Worm (Caenorhabditis elegans) whole organism, L3 larva: ENCODE measurements around the gene H01M10.1.

Experiments used
- R02D3.7 ChIP-seq: fragments of 150-350 bp; optimal IDR thresholded peaks from 2 replicates; lab custom pipeline; 2014; ENCODE audit warnings: missing biosample characterization, missing genetic modification characterization
- ZK546.5 ChIP-seq: sonication (generic microtip); optimal IDR thresholded peaks from 2 replicates; lab custom pipeline; 2017; ENCODE audit warnings: missing biosample characterization, missing genetic modification characterization
- ama-1 ChIP-seq: fragments of 150-350 bp; optimal IDR thresholded peaks from 2 replicates; lab custom pipeline; 2018
- ceh-16 ChIP-seq: sonication (generic microtip); optimal IDR thresholded peaks from 2 replicates; lab custom pipeline; 2017; ENCODE audit warnings: missing biosample characterization, missing genetic modification characterization
- ceh-82 ChIP-seq: fragments of 150-350 bp; optimal IDR thresholded peaks from 2 replicates; lab custom pipeline; 2014; ENCODE audit warnings: missing biosample characterization, missing genetic modification characterization
- daf-12 ChIP-seq: fragments of 150-350 bp; optimal IDR thresholded peaks from 2 replicates; lab custom pipeline; 2014; ENCODE audit warnings: missing biosample characterization, missing genetic modification reagents, missing genetic modification characterization
- egl-27 ChIP-seq: sonication (generic microtip); optimal IDR thresholded peaks from 4 replicates; lab custom pipeline; 2017; ENCODE audit warnings: missing biosample characterization, missing genetic modification reagents, missing genetic modification characterization
- egl-5 ChIP-seq: fragments of 150-350 bp; optimal IDR thresholded peaks from 2 replicates; lab custom pipeline; 2017; ENCODE audit warnings: missing biosample characterization, missing genetic modification reagents, missing genetic modification characterization, inconsistent platforms
- elt-1 ChIP-seq: fragments of 150-350 bp; optimal IDR thresholded peaks from 2 replicates; lab custom pipeline; 2014; ENCODE audit warnings: missing biosample characterization, missing genetic modification characterization
- elt-2 ChIP-seq: sonication (generic microtip); optimal IDR thresholded peaks from 2 replicates; lab custom pipeline; 2016; ENCODE audit warnings: missing genetic modification reagents, mild to moderate bottlenecking, missing genetic modification characterization, missing compliant biosample characterization
- elt-3 ChIP-seq, 3 experiments: fragments of 150-350 bp in 1 of 3; sonication (generic microtip) in 2 of 3; optimal IDR thresholded peaks; 2 replicates in 2 of 3; 4 replicates in 1 of 3; lab custom pipeline; 2014 to 2017; ENCODE audit warnings: missing biosample characterization in 3 of 3, missing genetic modification characterization in 3 of 3
- eor-1 ChIP-seq, 2 experiments: fragments of 150-350 bp; optimal IDR thresholded peaks; 2 replicates each; lab custom pipeline; 2014 to 2018; ENCODE audit warnings: missing biosample characterization in 2 of 2, missing genetic modification characterization in 2 of 2
- fkh-10 ChIP-seq: sonication (generic microtip); optimal IDR thresholded peaks from 2 replicates; lab custom pipeline; 2017; ENCODE audit warnings: missing biosample characterization, missing genetic modification reagents, missing genetic modification characterization
- fkh-2 ChIP-seq: fragments of 150-350 bp; optimal IDR thresholded peaks from 2 replicates; lab custom pipeline; 2014; ENCODE audit warnings: missing biosample characterization, missing genetic modification reagents, missing genetic modification characterization
- fos-1 ChIP-seq: fragments of 150-350 bp; optimal IDR thresholded peaks from 2 replicates; lab custom pipeline; 2014; ENCODE audit warnings: missing biosample characterization, missing genetic modification characterization
- hmg-11 ChIP-seq: sonication (generic microtip); optimal IDR thresholded peaks from 2 replicates; lab custom pipeline; 2016; ENCODE audit warnings: missing genetic modification characterization, missing compliant biosample characterization
- jun-1 ChIP-seq: fragments of 150-350 bp; optimal IDR thresholded peaks from 2 replicates; lab custom pipeline; 2014; ENCODE audit warnings: missing biosample characterization, missing genetic modification reagents, missing genetic modification characterization
- lin-15B ChIP-seq: fragments of 150-350 bp; optimal IDR thresholded peaks from 2 replicates; lab custom pipeline; 2014; ENCODE audit warnings: missing biosample characterization, missing genetic modification characterization
- lin-39 ChIP-seq: fragments of 150-350 bp; optimal IDR thresholded peaks from 2 replicates; lab custom pipeline; 2018; ENCODE audit warnings: missing biosample characterization, missing genetic modification reagents, missing genetic modification characterization
- lsy-12 ChIP-seq: sonication (generic microtip); optimal IDR thresholded peaks from 2 replicates; lab custom pipeline; 2016; ENCODE audit warnings: mild to moderate bottlenecking, missing genetic modification characterization, missing compliant biosample characterization
- mdl-1 ChIP-seq: fragments of 150-350 bp; optimal IDR thresholded peaks from 2 replicates; lab custom pipeline; 2014; ENCODE audit warnings: missing biosample characterization, missing genetic modification characterization
- mml-1 ChIP-seq: fragments of 150-350 bp; sonication (generic microtip); optimal IDR thresholded peaks from 3 replicates; lab custom pipeline; 2014; ENCODE audit warnings: missing biosample characterization, missing genetic modification characterization
- nfya-1 ChIP-seq: sonication (generic microtip); optimal IDR thresholded peaks from 2 replicates; lab custom pipeline; 2017; ENCODE audit warnings: missing genetic modification characterization, mild to moderate bottlenecking, missing compliant biosample characterization, antibody characterized with exemption, moderate library complexity; ENCODE audit not compliant: insufficient read depth
- nhr-11 ChIP-seq: fragments of 150-350 bp; optimal IDR thresholded peaks from 2 replicates; lab custom pipeline; 2014; ENCODE audit warnings: missing biosample characterization, missing genetic modification characterization
- nhr-23 ChIP-seq: fragments of 150-350 bp; optimal IDR thresholded peaks from 2 replicates; lab custom pipeline; 2014; ENCODE audit warnings: missing biosample characterization, missing genetic modification reagents, missing genetic modification characterization
- nhr-237 ChIP-seq: fragments of 150-350 bp; optimal IDR thresholded peaks from 2 replicates; lab custom pipeline; 2014; ENCODE audit warnings: missing biosample characterization, missing genetic modification characterization
- nhr-25 ChIP-seq: sonication (generic microtip); optimal IDR thresholded peaks from 2 replicates; lab custom pipeline; 2017; ENCODE audit warnings: missing biosample characterization, missing genetic modification characterization
- nhr-28 ChIP-seq: fragments of 150-350 bp; optimal IDR thresholded peaks from 2 replicates; lab custom pipeline; 2014; ENCODE audit warnings: missing biosample characterization, missing genetic modification characterization
- nhr-43 ChIP-seq: sonication (generic microtip); optimal IDR thresholded peaks from 2 replicates; lab custom pipeline; 2016; ENCODE audit warnings: mild to moderate bottlenecking, missing genetic modification characterization, missing compliant biosample characterization; ENCODE audit not compliant: poor library complexity, severe bottlenecking
- nhr-67 ChIP-seq: fragments of 150-350 bp; optimal IDR thresholded peaks from 2 replicates; lab custom pipeline; 2014; ENCODE audit warnings: missing biosample characterization, missing genetic modification characterization
- nhr-76 ChIP-seq: fragments of 150-350 bp; sonication (generic microtip); optimal IDR thresholded peaks from 5 replicates; lab custom pipeline; 2014; ENCODE audit warnings: missing biosample characterization, missing genetic modification characterization
- nhr-77 ChIP-seq: fragments of 150-350 bp; optimal IDR thresholded peaks from 2 replicates; lab custom pipeline; 2014; ENCODE audit warnings: missing biosample characterization, missing genetic modification characterization
- pqm-1 ChIP-seq: fragments of 150-350 bp; optimal IDR thresholded peaks from 2 replicates; lab custom pipeline; 2017; ENCODE audit warnings: missing biosample characterization, missing genetic modification characterization, inconsistent platforms
- sea-2 ChIP-seq: fragments of 150-350 bp; sonication (generic microtip); optimal IDR thresholded peaks from 4 replicates; lab custom pipeline; 2014; ENCODE audit warnings: missing biosample characterization, missing genetic modification reagents, missing genetic modification characterization
- skn-1 ChIP-seq: fragments of 150-350 bp; optimal IDR thresholded peaks from 2 replicates; lab custom pipeline; 2014; ENCODE audit warnings: missing biosample characterization, missing genetic modification characterization
- snpc-4 ChIP-seq: fragments of 150-350 bp; optimal IDR thresholded peaks from 2 replicates; lab custom pipeline; 2014; ENCODE audit warnings: missing biosample characterization, missing genetic modification characterization
- tbx-2 ChIP-seq: sonication (generic microtip); optimal IDR thresholded peaks from 2 replicates; lab custom pipeline; 2016; ENCODE audit warnings: mild to moderate bottlenecking, missing genetic modification characterization, missing compliant biosample characterization
- unc-62 ChIP-seq: fragments of 150-350 bp; sonication (generic microtip); optimal IDR thresholded peaks from 4 replicates; lab custom pipeline; 2014; ENCODE audit warnings: missing biosample characterization, missing genetic modification reagents, missing genetic modification characterization
- zag-1 ChIP-seq: fragments of 150-350 bp; optimal IDR thresholded peaks from 2 replicates; lab custom pipeline; 2014; ENCODE audit warnings: missing biosample characterization, missing genetic modification characterization
- ztf-11 ChIP-seq: fragments of 150-350 bp; optimal IDR thresholded peaks from 2 replicates; lab custom pipeline; 2014; ENCODE audit warnings: missing biosample characterization, missing genetic modification characterization
- ztf-4 ChIP-seq: fragments of 150-350 bp; optimal IDR thresholded peaks from 2 replicates; lab custom pipeline; 2014; ENCODE audit warnings: missing biosample characterization, missing genetic modification characterization

Gene H01M10.1

ce11 chrX:2607522-2608278, 27.3 kb upstream of the H01M10.1 start, which contains the start of gene T03G6.1:
Gene T03G6.1 (plus strand): TSS chrX:2608228.
- TF ChIP-seq mdl-1 (tag; lab: Kevin White, UChicago), result no peak
- peak; percentile 7 for TF ChIP-seq nhr-23 (tag; lab: Kevin White, UChicago)

- TF ChIP-seq nfya-1, result peak; percentile 31
- no peak for TF ChIP-seq nhr-11 (tag; lab: Kevin White, UChicago)
- TF ChIP-seq fkh-10 (GFP tag; lab: Kevin White, UChicago), result peak; percentile 59
- peak; percentile 33 for TF ChIP-seq lin-39 (tag; lab: Kevin White, UChicago)
- TF ChIP-seq mdl-1 (tag; lab: Kevin White, UChicago), result no peak
- TF ChIP-seq nhr-23 (tag; lab: Kevin White, UChicago), result no peak
These were observed 24.1 kb upstream of the H01M10.1 start for ce11 chrX:2604358-2605016.

DNA sequence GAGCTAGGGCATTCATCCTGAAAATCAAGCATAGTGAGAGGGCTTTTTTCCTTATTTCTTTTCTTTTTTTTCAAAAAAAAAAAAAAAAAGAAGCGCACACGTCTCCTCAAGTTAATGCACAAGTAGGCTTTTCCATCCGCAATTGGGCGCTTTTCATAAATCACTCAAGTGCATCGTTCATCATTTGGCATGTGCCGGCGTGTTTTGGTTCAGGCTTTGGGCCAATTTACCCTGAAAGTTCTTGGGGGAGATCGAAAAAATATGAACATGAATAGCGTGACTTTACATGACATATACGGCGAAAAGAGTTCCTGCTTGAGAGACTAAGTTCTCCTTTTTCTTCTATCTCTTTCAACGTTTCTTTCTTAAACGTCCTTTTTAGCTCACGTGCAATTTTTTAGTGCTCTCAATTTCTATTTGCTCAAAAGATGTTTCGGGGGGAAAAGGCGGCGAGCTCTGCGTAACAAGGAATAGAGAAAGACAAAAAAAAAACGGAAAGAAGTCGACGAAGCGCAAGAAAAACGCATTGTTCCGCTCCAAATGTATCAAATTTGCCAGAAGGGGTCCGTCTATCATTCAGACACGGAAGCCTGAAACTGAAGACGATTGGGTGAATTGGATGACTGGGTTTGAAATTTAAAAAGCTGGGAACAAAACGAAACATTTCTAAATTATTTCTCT, 20.8 kb upstream of the H01M10.1 start:
- TF ChIP-seq zag-1 (tag; lab: Kevin White, UChicago), result no peak
- TF ChIP-seq elt-3 (tag; optimal IDR thresholded peaks at IDR 0.05; lab: Kevin White, UChicago), result no peak
- TF ChIP-seq jun-1 (tag; lab: Kevin White, UChicago), result no peak
- no peak for TF ChIP-seq snpc-4 (tag; lab: Kevin White, UChicago)
- no peak for TF ChIP-seq tbx-2 (tag; lab: Kevin White, UChicago)
- TF ChIP-seq ama-1 (lab: Kevin White, UChicago), result no peak
- TF ChIP-seq egl-27 (tag; lab: Kevin White, UChicago), result no peak
- TF ChIP-seq nhr-28 (tag; lab: Kevin White, UChicago), result no peak
- no peak for TF ChIP-seq fkh-2 (tag; lab: Kevin White, UChicago)
- TF ChIP-seq nhr-76 (tag; lab: Kevin White, UChicago), result no peak
- TF ChIP-seq skn-1, result no peak
- TF ChIP-seq sea-2 (GFP tag; lab: Kevin White, UChicago), result no peak
- no peak for TF ChIP-seq fkh-10 (GFP tag; lab: Kevin White, UChicago)
- no peak for TF ChIP-seq hmg-11 (tag; lab: Kevin White, UChicago)
- no peak for TF ChIP-seq pqm-1
- TF ChIP-seq R02D3.7 (tag; lab: Kevin White, UChicago), result no peak

DNA sequence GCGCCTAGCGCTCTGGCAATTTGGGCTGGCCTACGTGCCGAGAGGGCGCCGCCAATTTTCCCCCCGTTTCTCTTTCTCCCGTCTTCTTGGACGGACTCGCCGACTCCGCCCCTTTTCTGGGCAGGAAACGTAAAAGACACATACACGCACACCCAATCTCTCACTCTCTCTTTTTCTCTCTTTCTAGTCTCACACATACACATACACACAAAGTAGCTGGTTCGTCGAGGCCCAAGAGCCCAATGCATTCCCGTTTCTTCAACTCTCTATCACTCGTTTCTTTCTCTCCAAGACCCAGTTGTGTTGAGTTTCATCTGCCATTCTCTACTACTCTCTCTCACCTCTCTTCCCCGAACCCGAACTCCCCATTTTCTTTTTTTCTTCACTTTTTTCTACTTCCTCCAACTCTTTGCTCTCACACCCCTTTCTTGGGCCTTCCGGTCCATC, 18.5 kb upstream of the H01M10.1 start:
- TF ChIP-seq nhr-25 (tag; lab: Kevin White, UChicago), result no peak
- TF ChIP-seq egl-27 (tag; lab: Kevin White, UChicago), result no peak
- TF ChIP-seq nfya-1, result peak; percentile 83
- no peak for TF ChIP-seq elt-1 (tag; lab: Kevin White, UChicago)
- TF ChIP-seq snpc-4 (tag; lab: Kevin White, UChicago), result no peak
- no peak for TF ChIP-seq ceh-16 (tag; lab: Kevin White, UChicago)
- TF ChIP-seq ZK546.5 (tag; lab: Kevin White, UChicago), result no peak
- TF ChIP-seq mml-1 (tag; lab: Kevin White, UChicago), result no peak
- TF ChIP-seq nhr-67 (tag; lab: Kevin White, UChicago), result no peak
- TF ChIP-seq nhr-237 (tag; lab: Kevin White, UChicago), result no peak
- peak; percentile 1 for TF ChIP-seq pqm-1
- no peak for TF ChIP-seq mdl-1 (tag; lab: Kevin White, UChicago)
- TF ChIP-seq R02D3.7 (tag; lab: Kevin White, UChicago), result no peak
- no peak for TF ChIP-seq fos-1 (tag; lab: Kevin White, UChicago)
- no peak for TF ChIP-seq nhr-28 (tag; lab: Kevin White, UChicago)
- peak; percentile 5 for TF ChIP-seq skn-1
- TF ChIP-seq lsy-12 (tag; lab: Kevin White, UChicago), result peak; percentile 34
- TF ChIP-seq nhr-76 (tag; lab: Kevin White, UChicago), result no peak
- TF ChIP-seq hmg-11 (tag; lab: Kevin White, UChicago), result peak; percentile 82
- TF ChIP-seq ztf-11 (tag; lab: Kevin White, UChicago), result no peak
- no peak for TF ChIP-seq nhr-77
- no peak for TF ChIP-seq elt-2 (tag; lab: Kevin White, UChicago)
- TF ChIP-seq unc-62 (GFP tag; lab: Kevin White, UChicago), result peak; percentile 56
- peak; percentile 81 for TF ChIP-seq lin-39 (tag; lab: Kevin White, UChicago)
- TF ChIP-seq eor-1 (tag; optimal IDR thresholded peaks at IDR 0.05; lab: Kevin White, UChicago), result no peak
- no peak for TF ChIP-seq nhr-23 (tag; lab: Kevin White, UChicago)
- TF ChIP-seq lin-15B (tag; lab: Kevin White, UChicago), result peak; percentile 15
- TF ChIP-seq elt-3 (tag; optimal IDR thresholded peaks at IDR 0.05; lab: Kevin White, UChicago), result no peak
- TF ChIP-seq jun-1 (tag; lab: Kevin White, UChicago), result no peak
- no peak for TF ChIP-seq ceh-82 (tag; lab: Kevin White, UChicago)
- TF ChIP-seq ztf-4, result no peak
- TF ChIP-seq egl-5 (tag; lab: Kevin White, UChicago), result no peak
- peak; percentile 10 for TF ChIP-seq daf-12 (tag; lab: Kevin White, UChicago)
- TF ChIP-seq tbx-2 (tag; lab: Kevin White, UChicago), result peak; percentile 44
- no peak for TF ChIP-seq nhr-43 (tag; lab: Kevin White, UChicago)
